Worm (Caenorhabditis elegans): Measurements from ENCODE around the gene R13D11.10.

ce11 chrV:803472-803871 lies 9.5 kb downstream of the R13D11.10 start:
- TF ChIP-seq him-1 (tag; optimal IDR thresholded peaks at IDR 0.05) (no peak), W03F9.2 (tag; optimal IDR thresholded peaks at IDR 0.05) (no peak)
